Fruit fly (Drosophila melanogaster) whole organism, embryonic: ENCODE data around the gene lqfR.
A peak's percentile ranks its signal among the peaks of the same experiment; 100 is the strongest.

ENCODE experiments used
- CG11247 ChIP-seq: fragments of 200-800 bp; sonication (Bioruptor generic); IDR thresholded peaks from 2 replicates; pipeline ENCODE4 v1.3.6; 2022; ENCODE audit warnings: missing biosample characterization, missing genetic modification characterization
- CG12219 ChIP-seq: fragments of 200-800 bp; sonication (Bioruptor generic); optimal IDR thresholded peaks from 3 replicates; lab custom pipeline; 2018; ENCODE audit warnings: missing biosample characterization, mild to moderate bottlenecking, missing genetic modification characterization
- CG4404 ChIP-seq: fragments of 200-800 bp; sonication (Bioruptor generic); IDR thresholded peaks from 2 replicates; pipeline ENCODE4 v1.3.6; 2022; ENCODE audit warnings: missing biosample characterization, missing genetic modification characterization
- CG7928 ChIP-seq: fragments of 200-800 bp; sonication (Bioruptor generic); optimal IDR thresholded peaks from 2 replicates; lab custom pipeline; 2017; ENCODE audit warnings: missing biosample characterization, mild to moderate bottlenecking, missing genetic modification characterization
- Hmx ChIP-seq: fragments of 200-800 bp; sonication (Bioruptor generic); optimal IDR thresholded peaks from 2 replicates; lab custom pipeline; 2016; ENCODE audit warnings: missing biosample characterization, missing genetic modification characterization
- Taf1 ChIP-seq: fragments of 200-800 bp; sonication (Bioruptor generic); IDR thresholded peaks from 2 replicates; pipeline ENCODE4 v1.3.6; 2022; ENCODE audit warnings: missing biosample characterization, missing genetic modification characterization
- cato ChIP-seq: fragments of 200-800 bp; sonication (Bioruptor generic); optimal IDR thresholded peaks from 2 replicates; lab custom pipeline; 2016; ENCODE audit warnings: missing biosample characterization, missing genetic modification characterization, borderline replicate concordance
- fu2 ChIP-seq: fragments of 200-800 bp; sonication (Bioruptor generic); optimal IDR thresholded peaks from 2 replicates; lab custom pipeline; 2016; ENCODE audit warnings: missing biosample characterization, missing genetic modification characterization
- mirr ChIP-seq: fragments of 200-800 bp; sonication (Bioruptor generic); optimal IDR thresholded peaks from 3 replicates; lab custom pipeline; 2018; ENCODE audit warnings: missing biosample characterization, mild to moderate bottlenecking, missing genetic modification characterization
- vnd ChIP-seq: fragments of 200-800 bp; sonication (Bioruptor generic); IDR thresholded peaks from 3 replicates; pipeline ENCODE4 v1.3.6; 2022; ENCODE audit warnings: missing biosample characterization, missing genetic modification characterization; ENCODE audit not compliant: partially characterized antibody
- zen2 ChIP-seq: fragments of 200-800 bp; sonication (Bioruptor generic); IDR thresholded peaks from 3 replicates; pipeline ENCODE4 v1.3.6; 2022; ENCODE audit warnings: missing biosample characterization, missing genetic modification characterization; ENCODE audit not compliant: partially characterized antibody

DNA sequence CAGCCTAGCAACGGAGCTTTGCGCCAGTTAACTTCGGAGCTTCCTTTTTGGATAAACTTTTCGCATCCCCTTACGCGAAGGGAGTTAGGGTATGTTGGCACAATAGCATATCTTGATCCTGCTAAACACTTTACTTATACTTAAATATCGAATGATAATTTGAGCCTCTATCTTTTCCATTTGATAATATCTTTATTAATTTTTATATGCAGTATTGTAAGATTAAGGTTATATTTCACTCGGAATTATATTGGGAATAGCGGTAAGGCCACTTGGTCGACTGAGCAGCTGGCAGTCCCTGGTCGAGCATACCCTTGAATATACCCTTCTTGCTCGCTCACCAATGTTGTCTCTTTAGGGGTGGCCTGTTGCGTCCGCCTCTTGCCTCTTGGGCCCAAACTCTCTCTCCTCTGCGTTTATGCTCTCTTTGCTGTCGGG is 42.3 kb upstream of the lqfR start:
- TF ChIP-seq Hmx (peak; percentile 39), Taf1 (GFP tag; lab: Robert Waterston, UW) (peak; percentile 60), zen2 (no peak), cato (GFP tag; lab: Kevin White, UChicago) (no peak), CG11247 (peak; percentile 54; the same call in 1 of the 2 replicates), mirr (GFP tag; lab: Kevin White, UChicago) (no peak), CG4404 (no peak; the same call in none of the 2 replicates), CG12219 (GFP tag; lab: Kevin White, UChicago) (no peak), fu2 (GFP tag; lab: Kevin White, UChicago) (no peak), CG7928 (no peak), vnd (GFP tag; lab: Robert Waterston, UW) (no peak)
